Worm (Caenorhabditis elegans): ENCODE measurements around the gene F13E9.15.

Gene F13E9.15

DNA sequence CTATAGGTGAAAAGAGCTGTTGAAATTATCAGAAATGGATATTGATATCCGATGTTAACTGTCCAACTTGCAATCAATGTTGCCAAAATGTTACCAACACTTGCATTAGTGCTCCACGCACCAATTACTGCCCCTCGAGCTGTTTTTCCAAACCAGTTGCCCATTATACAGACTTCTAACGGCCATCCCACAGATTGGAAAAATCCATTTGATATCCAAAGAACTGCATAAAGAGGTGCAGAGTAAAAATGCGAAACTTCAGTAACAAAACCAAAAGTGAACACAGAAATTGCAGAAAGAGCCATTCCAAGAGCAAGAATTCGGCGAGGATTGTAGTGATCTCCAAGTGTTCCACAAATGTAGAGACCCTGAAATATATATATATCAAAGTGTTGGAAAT lies 35.6 kb downstream of the F13E9.15 start:
- TF ChIP-seq lin-13 (tag; optimal IDR thresholded peaks at IDR 0.05) (no peak), snpc-4 (tag; optimal IDR thresholded peaks at IDR 0.05) (no peak), ham-2 (GFP tag; optimal IDR thresholded peaks at IDR 0.05) (no peak)

DNA sequence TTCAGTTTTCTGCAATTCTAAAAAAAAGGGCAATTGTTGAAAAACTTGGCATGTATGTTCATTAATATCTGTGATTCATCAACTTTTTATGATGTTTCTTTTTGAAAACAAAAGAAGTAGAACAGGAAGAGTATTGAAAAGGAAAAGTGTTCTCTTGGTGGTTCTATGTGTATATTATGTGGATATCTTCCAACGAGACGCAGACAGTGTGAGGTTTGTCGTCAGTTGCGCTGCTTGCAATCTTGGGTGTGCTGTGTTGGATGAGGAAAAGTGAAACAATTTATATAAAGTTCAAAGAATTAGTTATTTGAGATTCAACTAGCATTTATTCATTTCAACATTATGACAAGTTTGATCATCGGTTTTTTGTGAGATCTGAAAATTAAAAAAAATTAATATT lies 37.3 kb downstream of the F13E9.15 start:
- no peak for TF ChIP-seq mep-1 (tag; optimal IDR thresholded peaks at IDR 0.05)
- TF ChIP-seq flh-1 (GFP tag; optimal IDR thresholded peaks at IDR 0.05): no peak
- TF ChIP-seq snpc-4 (tag; optimal IDR thresholded peaks at IDR 0.05): no peak
- TF ChIP-seq hlh-1 (tag; optimal IDR thresholded peaks at IDR 0.05): peak; percentile 77
- no peak for TF ChIP-seq blmp-1 (tag; optimal IDR thresholded peaks at IDR 0.05)

DNA sequence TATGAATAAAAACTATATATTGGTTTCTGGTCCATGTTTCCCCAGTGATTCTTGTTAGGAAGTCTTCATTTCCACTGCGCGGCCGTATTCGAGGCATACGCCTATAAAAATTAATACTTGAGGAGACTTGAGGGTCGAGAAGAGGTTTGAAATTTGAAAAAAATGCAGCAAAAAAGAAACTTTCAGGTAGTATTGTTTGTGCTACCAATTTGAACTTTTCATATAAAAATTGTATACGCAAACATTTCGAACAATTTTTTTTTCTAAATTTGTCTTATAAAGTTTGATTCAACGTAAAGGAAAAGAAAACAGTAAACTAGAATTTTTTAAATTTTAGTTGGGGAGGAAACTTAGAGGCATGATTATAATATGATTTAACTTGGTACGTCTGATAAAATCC lies 37.8 kb downstream of the F13E9.15 start, which contains the start of gene T11G6.4:
TSS of gene T11G6.4 (minus strand) at position 101 of the 400 bp plus-strand sequence.
- TF ChIP-seq sem-2 (GFP tag; optimal IDR thresholded peaks at IDR 0.05) (no peak), nhr-76 (tag; optimal IDR thresholded peaks at IDR 0.05) (no peak), mab-5 (tag; optimal IDR thresholded peaks at IDR 0.05) (no peak), ztf-11 (tag; optimal IDR thresholded peaks at IDR 0.05) (no peak), snpc-4 (tag; optimal IDR thresholded peaks at IDR 0.05) (no peak), mep-1 (tag; optimal IDR thresholded peaks at IDR 0.05) (no peak), unc-39 (tag; optimal IDR thresholded peaks at IDR 0.05) (no peak), nhr-12 (tag; optimal IDR thresholded peaks at IDR 0.05) (no peak), zip-8 (tag; optimal IDR thresholded peaks at IDR 0.05) (no peak), ham-2 (GFP tag; optimal IDR thresholded peaks at IDR 0.05) (no peak)

DNA sequence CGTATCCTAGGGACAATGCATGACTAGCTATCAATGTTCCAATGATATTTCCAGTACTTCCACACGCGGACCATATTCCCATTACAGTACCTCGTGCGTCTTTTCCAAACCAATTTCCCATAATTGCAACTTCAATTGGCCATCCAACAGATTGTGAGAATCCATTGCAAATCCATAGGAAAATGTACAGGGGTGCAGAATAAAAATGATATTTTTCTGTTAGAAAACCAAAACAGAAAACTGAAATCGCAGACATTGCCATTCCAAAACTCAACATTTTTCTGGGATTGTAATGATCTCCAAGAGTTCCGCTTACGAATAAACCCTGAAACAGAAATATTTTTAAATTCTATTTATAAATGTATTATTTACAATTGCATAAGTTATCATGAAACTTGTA lies 38.5 kb downstream of the F13E9.15 start:
- TF ChIP-seq mab-5 (tag; optimal IDR thresholded peaks at IDR 0.05): no peak

DNA sequence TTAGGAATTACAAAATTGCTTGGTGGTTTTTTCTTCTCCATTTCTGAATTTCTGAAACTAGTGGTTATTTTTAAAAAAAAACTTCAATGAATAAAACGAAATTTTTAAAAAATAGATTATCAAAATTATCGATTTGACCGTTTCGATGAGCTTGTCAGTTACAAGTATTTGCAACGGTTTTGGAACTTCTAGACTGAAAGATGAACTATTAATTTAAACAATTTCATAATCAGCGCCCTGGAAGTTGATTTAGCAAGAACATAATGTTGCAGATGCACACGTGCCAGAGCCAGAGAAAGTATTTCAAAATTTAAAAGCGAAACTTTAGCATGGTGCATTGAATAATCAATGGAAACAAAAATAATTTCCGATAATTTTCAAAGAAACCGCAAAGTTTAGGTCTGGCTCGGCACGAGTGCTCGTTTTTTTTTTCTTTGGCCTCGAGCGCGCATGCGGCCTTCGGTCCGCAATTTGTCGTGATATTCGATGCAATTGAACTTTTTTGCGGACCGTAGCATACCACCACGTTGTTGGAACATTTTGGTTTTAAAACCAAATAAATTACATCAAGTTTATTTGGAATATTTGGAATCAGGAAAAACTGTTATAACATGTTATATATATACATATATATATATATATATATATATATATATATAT lies 46.8 kb downstream of the F13E9.15 start, which contains the start of gene T11G6.5:
TSS of gene T11G6.5 (minus strand) at position 51 of the 660 bp plus-strand sequence.
- TF ChIP-seq mab-5 (tag; optimal IDR thresholded peaks at IDR 0.05) (no peak), lsy-2 (tag; optimal IDR thresholded peaks at IDR 0.05) (peak; percentile 93)

DNA sequence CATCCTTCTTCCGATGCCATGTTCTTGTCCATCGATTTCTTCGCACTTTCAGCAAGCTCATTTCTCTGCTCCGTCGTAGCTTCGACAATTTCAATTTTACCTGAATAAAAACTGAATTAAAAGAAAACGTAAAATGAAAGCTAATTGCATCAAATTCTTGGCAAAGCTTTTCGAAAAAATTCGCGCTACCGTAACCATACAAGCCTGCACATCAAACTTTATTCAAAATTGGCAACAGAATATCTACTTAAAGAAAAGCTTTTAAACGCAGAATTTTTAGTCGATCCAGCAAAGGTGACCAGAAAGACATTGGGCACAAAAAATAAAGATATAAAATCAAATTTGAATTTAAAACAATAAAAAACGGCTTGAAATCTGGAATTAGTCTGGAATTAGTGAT lies 47.4 kb downstream of the F13E9.15 start:
- no peak for TF ChIP-seq sptf-1 (tag; optimal IDR thresholded peaks at IDR 0.05)
- no peak for TF ChIP-seq zip-8 (tag; optimal IDR thresholded peaks at IDR 0.05)
- no peak for TF ChIP-seq ham-2 (GFP tag; optimal IDR thresholded peaks at IDR 0.05)
- no peak for TF ChIP-seq nhr-2 (tag; optimal IDR thresholded peaks at IDR 0.05)
- TF ChIP-seq hlh-1 (tag; optimal IDR thresholded peaks at IDR 0.05): no peak
- TF ChIP-seq unc-120 (tag; optimal IDR thresholded peaks at IDR 0.05; ENCODE audit: poor library complexity, severe bottlenecking): no peak
- no peak for TF ChIP-seq unc-39 (tag; optimal IDR thresholded peaks at IDR 0.05)
- no peak for TF ChIP-seq pha-4 (tag; optimal IDR thresholded peaks at IDR 0.05)
- TF ChIP-seq nhr-76 (tag; optimal IDR thresholded peaks at IDR 0.05): no peak
- TF ChIP-seq mab-5 (tag; optimal IDR thresholded peaks at IDR 0.05): no peak
- no peak for TF ChIP-seq snpc-4 (tag; optimal IDR thresholded peaks at IDR 0.05)

Measured in whole organism, mixed stage, embryonic.